Worm (Caenorhabditis elegans) whole organism, L4 larva: ENCODE data around the gene srj-38.

ENCODE experiments used
- F10B5.3 ChIP-seq: sonication (generic microtip); optimal IDR thresholded peaks from 2 replicates; lab custom pipeline; 2016; ENCODE audit warnings: mild to moderate bottlenecking, missing genetic modification characterization, missing compliant biosample characterization
- F26F4.8 ChIP-seq: fragments of 200-800 bp; sonication (Bioruptor generic); conservative IDR thresholded peaks from 2 replicates; pipeline ENCODE4 v1.3.6; 2022; ENCODE audit warnings: missing genetic modification characterization, missing compliant biosample characterization
- F44E2.7 ChIP-seq: fragments of 200-800 bp; sonication (Bioruptor generic); IDR thresholded peaks from 2 replicates; pipeline ENCODE4 v2.1.2; 2022; ENCODE audit warnings: missing genetic modification characterization, missing compliant biosample characterization
- F49E8.2 ChIP-seq: sonication (generic microtip); optimal IDR thresholded peaks from 2 replicates; lab custom pipeline; 2016; ENCODE audit warnings: missing compliant biosample characterization, mild to moderate bottlenecking, missing genetic modification characterization, borderline replicate concordance
- R02D3.7 ChIP-seq: fragments of 150-350 bp; sonication (generic microtip); optimal IDR thresholded peaks from 3 replicates; lab custom pipeline; 2014; ENCODE audit warnings: missing biosample characterization, missing genetic modification characterization
- Y105C5A.15 ChIP-seq: fragments of 200-800 bp; sonication (Bioruptor generic); IDR thresholded peaks from 2 replicates; pipeline ENCODE4 v1.3.6; 2022; ENCODE audit warnings: missing genetic modification characterization, missing compliant biosample characterization
- Y5F2A.4 ChIP-seq: fragments of 200-800 bp; sonication (Bioruptor generic); optimal IDR thresholded peaks from 2 replicates; lab custom pipeline; 2018; ENCODE audit warnings: mild to moderate bottlenecking, missing genetic modification characterization, missing compliant biosample characterization
- Y75B8A.6 ChIP-seq: fragments of 200-800 bp; sonication (Bioruptor generic); IDR thresholded peaks from 2 replicates; pipeline ENCODE4 v1.3.6; 2022; ENCODE audit warnings: missing genetic modification reagents, missing genetic modification characterization, missing compliant biosample characterization
- ama-1 ChIP-seq: fragments of 150-350 bp; optimal IDR thresholded peaks from 2 replicates; lab custom pipeline; 2014; ENCODE audit warnings: inconsistent platforms, mixed read lengths
- ceh-28 ChIP-seq: fragments of 150-350 bp; optimal IDR thresholded peaks from 2 replicates; lab custom pipeline; 2014; ENCODE audit warnings: missing biosample characterization, missing genetic modification reagents, missing genetic modification characterization
- ceh-32 ChIP-seq: sonication (generic microtip); optimal IDR thresholded peaks from 2 replicates; lab custom pipeline; 2016; ENCODE audit warnings: mild to moderate bottlenecking, missing genetic modification characterization, missing compliant biosample characterization; ENCODE audit not compliant: poor library complexity
- ceh-44 ChIP-seq: fragments of 200-800 bp; sonication (Bioruptor generic); IDR thresholded peaks from 2 replicates; pipeline ENCODE4 v1.3.6; 2022; ENCODE audit warnings: missing genetic modification reagents, missing genetic modification characterization, missing compliant biosample characterization
- cey-2 ChIP-seq: sonication (generic microtip); optimal IDR thresholded peaks from 3 replicates; lab custom pipeline; 2017; ENCODE audit warnings: missing genetic modification characterization, mild to moderate bottlenecking, missing compliant biosample characterization, antibody characterized with exemption, borderline replicate concordance; ENCODE audit not compliant: insufficient read depth
- daf-16 ChIP-seq, 3 experiments: sonication (generic microtip); optimal IDR thresholded peaks; 2 replicates each; lab custom pipeline; 2016 to 2017; ENCODE audit warnings: missing genetic modification characterization in 3 of 3, missing genetic modification reagents in 3 of 3, mild to moderate bottlenecking in 2 of 3, missing compliant biosample characterization in 2 of 3, missing biosample characterization in 1 of 3, moderate library complexity in 1 of 3
- daf-8 ChIP-seq: fragments of 200-800 bp; sonication (Bioruptor generic); IDR thresholded peaks from 2 replicates; pipeline ENCODE4 v1.3.6; 2022; ENCODE audit warnings: missing genetic modification characterization, missing compliant biosample characterization
- dmd-9 ChIP-seq: fragments of 200-800 bp; sonication (Bioruptor generic); IDR thresholded peaks from 2 replicates; pipeline ENCODE4 v1.3.6; 2022; ENCODE audit warnings: missing genetic modification reagents, missing genetic modification characterization, missing compliant biosample characterization
- duxl-1 ChIP-seq: sonication (generic microtip); optimal IDR thresholded peaks from 2 replicates; lab custom pipeline; 2016; ENCODE audit warnings: mild to moderate bottlenecking, missing genetic modification characterization, moderate library complexity, missing compliant biosample characterization; ENCODE audit not compliant: poor library complexity
- egl-43 ChIP-seq: fragments of 200-800 bp; sonication (Bioruptor generic); IDR thresholded peaks from 2 replicates; pipeline ENCODE4 v1.3.6; 2022; ENCODE audit warnings: missing genetic modification reagents, missing genetic modification characterization, missing compliant biosample characterization
- fkh-10 ChIP-seq: fragments of 150-350 bp; optimal IDR thresholded peaks from 2 replicates; lab custom pipeline; 2014; ENCODE audit warnings: missing biosample characterization, missing genetic modification reagents, missing genetic modification characterization
- hmg-1.1 ChIP-seq: fragments of 200-800 bp; sonication (Bioruptor generic); IDR thresholded peaks from 2 replicates; pipeline ENCODE4 v1.3.6; 2022; ENCODE audit warnings: missing genetic modification reagents, missing genetic modification characterization, missing compliant biosample characterization
- jun-1 ChIP-seq: fragments of 150-350 bp; optimal IDR thresholded peaks from 2 replicates; lab custom pipeline; 2014; ENCODE audit warnings: missing biosample characterization, missing genetic modification reagents, missing genetic modification characterization
- lin-15B ChIP-seq: fragments of 150-350 bp; sonication (generic microtip); optimal IDR thresholded peaks from 3 replicates; lab custom pipeline; 2014; ENCODE audit warnings: missing biosample characterization, missing genetic modification characterization
- lin-29 ChIP-seq: fragments of 200-800 bp; sonication (Bioruptor generic); IDR thresholded peaks from 2 replicates; pipeline ENCODE4 v1.3.6; 2022; ENCODE audit warnings: missing genetic modification reagents, missing genetic modification characterization, missing compliant biosample characterization
- mxl-3 ChIP-seq: fragments of 200-800 bp; sonication (Bioruptor generic); optimal IDR thresholded peaks from 2 replicates; lab custom pipeline; 2018; ENCODE audit warnings: mild to moderate bottlenecking, missing genetic modification characterization, missing compliant biosample characterization
- nhr-10 ChIP-seq: fragments of 150-350 bp; optimal IDR thresholded peaks from 2 replicates; lab custom pipeline; 2014; ENCODE audit warnings: missing biosample characterization, missing genetic modification characterization
- nhr-11 ChIP-seq: fragments of 150-350 bp; optimal IDR thresholded peaks from 2 replicates; lab custom pipeline; 2014; ENCODE audit warnings: missing biosample characterization, missing genetic modification characterization
- nhr-28 ChIP-seq: fragments of 150-350 bp; optimal IDR thresholded peaks from 2 replicates; lab custom pipeline; 2014; ENCODE audit warnings: missing biosample characterization, missing genetic modification characterization
- nhr-41 ChIP-seq: fragments of 200-800 bp; sonication (Bioruptor generic); IDR thresholded peaks from 2 replicates; pipeline ENCODE4 v1.3.6; 2022; ENCODE audit warnings: missing genetic modification reagents, missing genetic modification characterization, missing compliant biosample characterization
- nhr-42 ChIP-seq: fragments of 200-800 bp; sonication (Bioruptor generic); IDR thresholded peaks from 2 replicates; pipeline ENCODE4 v1.3.6; 2022; ENCODE audit warnings: missing genetic modification characterization, missing compliant biosample characterization
- nhr-77 ChIP-seq: fragments of 150-350 bp; optimal IDR thresholded peaks from 2 replicates; lab custom pipeline; 2014; ENCODE audit warnings: missing biosample characterization, missing genetic modification characterization
- pqm-1 ChIP-seq: sonication (generic microtip); optimal IDR thresholded peaks from 2 replicates; lab custom pipeline; 2017; ENCODE audit warnings: missing biosample characterization, missing genetic modification characterization
- rbr-2 ChIP-seq: sonication (generic microtip); optimal IDR thresholded peaks from 2 replicates; lab custom pipeline; 2016; ENCODE audit warnings: missing genotype, missing genetic modification characterization, missing compliant biosample characterization
- snpc-1.2 ChIP-seq: fragments of 200-800 bp; sonication (Bioruptor generic); IDR thresholded peaks from 2 replicates; pipeline ENCODE4 v1.3.6; 2022; ENCODE audit warnings: missing genetic modification reagents, missing genetic modification characterization, missing compliant biosample characterization
- snpc-4 ChIP-seq: fragments of 150-350 bp; optimal IDR thresholded peaks from 2 replicates; lab custom pipeline; 2014; ENCODE audit warnings: missing biosample characterization, missing genetic modification characterization
- spr-3 ChIP-seq: fragments of 200-800 bp; sonication (Bioruptor generic); optimal IDR thresholded peaks from 2 replicates; lab custom pipeline; 2018; ENCODE audit warnings: mild to moderate bottlenecking, missing genetic modification characterization, missing compliant biosample characterization
- zfp-2 ChIP-seq: sonication (generic microtip); optimal IDR thresholded peaks from 2 replicates; lab custom pipeline; 2016; ENCODE audit warnings: mild to moderate bottlenecking, missing genetic modification characterization, missing compliant biosample characterization
- zip-11 ChIP-seq: fragments of 200-800 bp; sonication (Bioruptor generic); IDR thresholded peaks from 2 replicates; pipeline ENCODE4 v1.3.6; 2022; ENCODE audit warnings: missing genetic modification characterization, missing compliant biosample characterization
- zip-2 ChIP-seq: fragments of 150-350 bp; optimal IDR thresholded peaks from 2 replicates; lab custom pipeline; 2014; ENCODE audit warnings: missing biosample characterization, missing genetic modification characterization
- ztf-11 ChIP-seq: fragments of 150-350 bp; optimal IDR thresholded peaks from 2 replicates; lab custom pipeline; 2014; ENCODE audit warnings: missing biosample characterization, missing genetic modification characterization

srj-38 gene

DNA sequence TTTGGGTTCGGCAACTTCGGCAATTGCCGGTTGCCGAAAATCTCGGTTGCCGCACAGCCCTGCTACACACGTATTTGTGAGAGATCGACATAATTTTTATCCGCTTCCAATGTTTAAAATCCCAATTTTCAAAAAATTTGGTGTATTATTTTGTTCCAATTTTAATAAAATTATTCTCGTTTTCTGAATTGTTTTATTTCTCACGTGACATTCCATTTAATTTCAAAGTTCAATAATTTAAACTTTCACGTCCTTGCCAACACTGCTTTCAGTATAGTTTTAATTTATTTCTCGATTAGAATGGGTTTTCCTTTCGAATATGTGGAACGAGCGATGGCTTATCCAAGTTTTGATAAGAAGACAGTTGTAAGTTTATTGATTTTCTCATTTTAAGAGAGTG lies 27.7 kb downstream of the srj-38 start, which contains the start of gene K09C6.2:
K09C6.2 (plus strand) TSS at position 301 of the 400 bp plus-strand sequence.
- TF ChIP-seq duxl-1 (tag; lab: Kevin White, UChicago) (no peak), nhr-28 (tag; lab: Kevin White, UChicago) (no peak), spr-3 (no peak), ceh-32 (no peak), nhr-77 (no peak), R02D3.7 (no peak), snpc-1.2 (no peak), daf-16 (GFP tag; optimal IDR thresholded peaks at IDR 0.05; lab: Kevin White, UChicago) (no peak), daf-16 (tag; optimal IDR thresholded peaks at IDR 0.05; lab: Kevin White, UChicago) (no peak), dmd-9 (GFP tag; lab: Robert Waterston, UW) (no peak), lin-15B (tag; lab: Kevin White, UChicago) (no peak), cey-2 (tag; lab: Kevin White, UChicago) (no peak), zfp-2 (no peak), ztf-11 (tag; lab: Kevin White, UChicago) (no peak), Y5F2A.4 (GFP tag; lab: Kevin White, UChicago) (no peak), lin-29 (GFP tag; lab: Robert Waterston, UW) (no peak), Y105C5A.15 (GFP tag; lab: Robert Waterston, UW) (no peak), mxl-3 (GFP tag; lab: Kevin White, UChicago) (no peak)

DNA sequence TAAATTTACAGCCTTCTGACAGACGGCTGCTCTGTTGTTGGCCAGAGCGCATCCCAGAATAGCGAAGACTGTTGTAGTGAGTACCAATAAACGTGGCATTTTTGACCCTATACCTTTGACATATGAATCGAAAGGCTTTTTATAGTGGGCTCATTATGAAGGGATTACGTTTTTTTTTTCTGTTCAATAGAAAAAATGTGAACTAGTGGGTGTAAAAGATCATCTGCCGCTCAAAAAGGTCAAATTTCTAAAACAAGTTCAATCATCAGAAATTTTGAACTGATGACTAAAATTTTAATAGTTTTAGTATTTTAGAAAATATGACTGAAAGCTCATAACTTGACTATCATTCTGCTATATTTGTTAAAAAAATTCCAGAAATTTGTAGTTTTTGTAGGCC lies 29.3 kb downstream of the srj-38 start, which contains the start of gene K09C6.9:
K09C6.9 (minus strand) TSS at position 101 of the 400 bp plus-strand sequence.
- TF ChIP-seq egl-43 (GFP tag; lab: Robert Waterston, UW), result no peak
- no peak for TF ChIP-seq lin-29 (GFP tag; lab: Robert Waterston, UW)
- no peak for TF ChIP-seq F49E8.2 (tag; lab: Kevin White, UChicago)
- no peak for TF ChIP-seq jun-1
- no peak for TF ChIP-seq nhr-10 (tag; lab: Kevin White, UChicago)
- TF ChIP-seq hmg-1.1 (GFP tag; lab: Robert Waterston, UW), result no peak
- no peak for TF ChIP-seq zip-2 (tag; lab: Kevin White, UChicago)
- no peak for TF ChIP-seq nhr-77
- TF ChIP-seq daf-8 (GFP tag; lab: Robert Waterston, UW), result no peak
- no peak for TF ChIP-seq snpc-1.2
- TF ChIP-seq ceh-28 (tag; lab: Kevin White, UChicago), result no peak
- no peak for TF ChIP-seq snpc-4 (tag; lab: Kevin White, UChicago)
- no peak for TF ChIP-seq Y75B8A.6 (GFP tag; lab: Robert Waterston, UW)

DNA sequence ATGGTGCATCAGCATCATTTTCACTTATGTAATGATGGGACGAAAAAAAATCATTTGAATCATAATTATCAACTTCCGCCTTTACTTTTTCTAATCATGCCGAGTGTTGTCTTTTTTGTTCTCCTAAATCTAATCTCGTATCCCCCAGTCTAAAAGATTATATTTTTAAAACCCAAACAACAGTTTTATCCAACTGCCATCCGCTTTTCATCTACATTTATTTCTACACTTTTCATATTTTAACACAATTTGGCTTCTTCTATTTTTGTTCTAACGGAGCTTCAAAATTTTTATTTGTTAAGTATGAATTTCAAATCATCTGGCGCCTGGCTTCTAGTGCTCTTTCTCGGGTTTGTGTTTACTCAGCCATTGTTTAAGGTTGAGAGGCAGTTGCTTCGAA lies 32.0 kb downstream of the srj-38 start, which contains the start of gene K09C6.3:
K09C6.3 (plus strand) TSS at position 301 of the 400 bp plus-strand sequence.
- TF ChIP-seq zfp-2, result no peak
- no peak for TF ChIP-seq F10B5.3
- TF ChIP-seq ceh-44 (GFP tag; lab: Robert Waterston, UW), result no peak
- TF ChIP-seq fkh-10 (GFP tag; lab: Kevin White, UChicago), result no peak

DNA sequence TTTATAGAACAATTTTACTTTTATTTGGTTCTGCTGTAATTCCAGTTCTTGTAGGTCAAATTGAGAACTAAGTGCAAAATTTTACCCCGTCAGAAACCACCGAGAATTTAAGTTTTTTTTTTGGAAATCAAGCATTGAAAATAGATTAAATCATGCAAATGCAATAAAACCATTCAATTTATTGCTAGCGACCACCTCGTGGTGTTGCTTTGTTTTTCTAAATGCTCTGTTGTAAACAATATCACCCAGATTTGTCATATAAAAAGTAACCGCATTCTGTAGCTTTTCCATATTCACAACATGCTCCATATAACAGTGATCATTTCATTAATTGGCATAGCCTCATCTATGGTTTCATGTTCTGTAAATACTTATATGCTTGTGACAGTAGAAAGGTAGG lies 34.7 kb downstream of the srj-38 start, which contains the start of gene srbc-12:
srbc-12 (plus strand) TSS at position 301 of the 400 bp plus-strand sequence.
- TF ChIP-seq F26F4.8 (GFP tag; lab: Robert Waterston, UW) (no peak), R02D3.7 (no peak), F44E2.7 (no peak), F49E8.2 (tag; lab: Kevin White, UChicago) (no peak), ama-1 (lab: Kevin White, UChicago) (no peak), nhr-11 (tag; lab: Kevin White, UChicago) (no peak), zip-11 (GFP tag; lab: Robert Waterston, UW) (no peak), nhr-42 (GFP tag; lab: Robert Waterston, UW) (no peak), Y5F2A.4 (GFP tag; lab: Kevin White, UChicago) (no peak), rbr-2 (tag; lab: Kevin White, UChicago) (no peak), pqm-1 (tag; lab: Kevin White, UChicago) (no peak), nhr-41 (no peak)
- TF ChIP-seq, all 104 proteins: peak for 0
